Worm (Caenorhabditis elegans): ENCODE measurements around the gene xbx-1.

DNA sequence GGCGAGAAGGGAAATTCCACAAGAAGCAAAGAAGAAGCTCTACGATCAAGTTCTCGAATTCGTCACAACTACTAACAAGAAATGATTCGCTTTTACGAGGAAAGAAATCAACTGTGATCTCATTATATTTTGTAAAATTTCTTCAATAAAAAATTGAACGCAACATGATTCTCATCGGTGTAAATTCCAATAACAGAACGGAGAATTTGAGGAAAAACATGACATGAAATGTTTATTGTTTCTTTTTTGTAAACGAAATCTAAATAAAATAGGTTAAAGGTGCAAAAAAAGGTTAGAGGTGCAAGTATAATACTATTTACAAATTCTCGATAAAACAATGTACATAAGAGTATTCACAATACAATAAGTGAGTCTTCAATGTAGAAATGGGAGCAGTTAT, 11.5 kb downstream of the xbx-1 start:
- TF ChIP-seq dve-1 (tag; optimal IDR thresholded peaks at IDR 0.05), result no peak
- no peak for TF ChIP-seq hlh-30 (tag; optimal IDR thresholded peaks at IDR 0.05; ENCODE audit: insufficient read depth)
- TF ChIP-seq lim-6 (tag; optimal IDR thresholded peaks at IDR 0.05), result no peak
- TF ChIP-seq lin-11 (tag; optimal IDR thresholded peaks at IDR 0.05), result no peak
- TF ChIP-seq nhr-11 (tag; optimal IDR thresholded peaks at IDR 0.05), result no peak
- TF ChIP-seq rnt-1 (tag; optimal IDR thresholded peaks at IDR 0.05), result no peak
- no peak for TF ChIP-seq fkh-10 (GFP tag; optimal IDR thresholded peaks at IDR 0.05)
- no peak for TF ChIP-seq odd-2 (tag; optimal IDR thresholded peaks at IDR 0.05)

Measured in whole organism, late embryonic.